Fruit fly (Drosophila melanogaster) whole organism, wandering third instar larva: ENCODE data around the gene sc.

ENCODE experiments used
- CG32264 ChIP-seq: fragments of 200-800 bp; sonication (Bioruptor generic); optimal IDR thresholded peaks from 2 replicates; lab custom pipeline; 2016; ENCODE audit warnings: missing biosample characterization, missing genetic modification characterization
- CG9705 ChIP-seq: fragments of 200-800 bp; sonication (Bioruptor generic); optimal IDR thresholded peaks from 2 replicates; lab custom pipeline; 2018; ENCODE audit warnings: missing biosample characterization, mild to moderate bottlenecking, missing genetic modification characterization
- CrebA ChIP-seq: fragments of 200-800 bp; sonication (Bioruptor generic); optimal IDR thresholded peaks from 2 replicates; lab custom pipeline; 2016; ENCODE audit warnings: missing biosample characterization, mild to moderate bottlenecking, missing genetic modification characterization, borderline replicate concordance
- Dfd ChIP-seq: fragments of >200 bp; optimal IDR thresholded peaks from 2 replicates; lab custom pipeline; 2017; ENCODE audit warnings: missing biosample characterization, missing genetic modification characterization
- Dif ChIP-seq: fragments of 200-275, 200-300 bp; sonication (Bioruptor generic); optimal IDR thresholded peaks from 2 replicates; lab custom pipeline; 2018; ENCODE audit warnings: missing biosample characterization, missing genetic modification characterization; ENCODE audit not compliant: partially characterized antibody
- GATAd ChIP-seq: sonication (Bioruptor generic); optimal IDR thresholded peaks from 2 replicates; lab custom pipeline; 2016; ENCODE audit warnings: missing biosample characterization, missing genetic modification characterization
- HLH106 ChIP-seq: fragments of 200-800 bp; optimal IDR thresholded peaks from 3 replicates; lab custom pipeline; 2019; ENCODE audit warnings: missing biosample characterization, mild to moderate bottlenecking, missing genetic modification characterization, moderate library complexity
- Hnf4 ChIP-seq: fragments of 200-800 bp; sonication (Bioruptor generic); optimal IDR thresholded peaks from 2 replicates; lab custom pipeline; 2016; ENCODE audit warnings: missing biosample characterization, mild to moderate bottlenecking, missing genetic modification characterization
- Jra ChIP-seq: sonication (Bioruptor generic); optimal IDR thresholded peaks from 2 replicates; lab custom pipeline; 2016; ENCODE audit warnings: missing biosample characterization, missing genetic modification characterization
- Mio ChIP-seq: sonication (Bioruptor generic); optimal IDR thresholded peaks from 2 replicates; lab custom pipeline; 2016; ENCODE audit warnings: missing biosample characterization, missing genetic modification characterization
- N ChIP-seq: fragments of >200 bp; optimal IDR thresholded peaks from 2 replicates; lab custom pipeline; 2018; ENCODE audit warnings: missing biosample characterization, missing external identifiers, missing genetic modification characterization
- OdsH ChIP-seq: fragments of 200-800 bp; sonication (Bioruptor generic); optimal IDR thresholded peaks from 2 replicates; lab custom pipeline; 2016; ENCODE audit warnings: missing biosample characterization, mild to moderate bottlenecking, missing genetic modification characterization
- Sp1 ChIP-seq: fragments of 200-800 bp; sonication (Bioruptor generic); optimal IDR thresholded peaks from 3 replicates; lab custom pipeline; 2019; ENCODE audit warnings: missing biosample characterization, mild to moderate bottlenecking, missing genetic modification characterization, moderate library complexity
- Vsx2 ChIP-seq: fragments of 200-300, 225-300 bp; sonication (Bioruptor generic); optimal IDR thresholded peaks from 2 replicates; lab custom pipeline; 2018; ENCODE audit warnings: missing biosample characterization, missing genetic modification characterization; ENCODE audit not compliant: partially characterized antibody
- br ChIP-seq: fragments of 200-800 bp; sonication (Bioruptor generic); optimal IDR thresholded peaks from 2 replicates; lab custom pipeline; 2016; ENCODE audit warnings: missing biosample characterization, missing genetic modification characterization
- brk ChIP-seq: fragments of 200-800 bp; sonication (Bioruptor generic); optimal IDR thresholded peaks from 2 replicates; lab custom pipeline; 2016; ENCODE audit warnings: missing biosample characterization, mild to moderate bottlenecking, missing genetic modification characterization
- dl ChIP-seq, 2 experiments: fragments of 175-275, 200-275 bp in 1 of 2; fragments of 200-275 bp in 1 of 2; sonication (Bioruptor generic); optimal IDR thresholded peaks; lab custom pipeline; 2018; ENCODE audit warnings: mild to moderate bottlenecking in 2 of 2, missing biosample characterization in 2 of 2, missing genetic modification characterization in 2 of 2, moderate library complexity in 2 of 2; ENCODE audit not compliant: partially characterized antibody in 2 of 2, insufficient read depth in 1 of 2
- dmrt93B ChIP-seq: fragments of 200-800 bp; sonication (Bioruptor generic); optimal IDR thresholded peaks from 2 replicates; lab custom pipeline; 2018; ENCODE audit warnings: missing biosample characterization, mild to moderate bottlenecking, missing genetic modification characterization
- dsf ChIP-seq: sonication (Bioruptor generic); optimal IDR thresholded peaks from 2 replicates; lab custom pipeline; 2016; ENCODE audit warnings: missing biosample characterization, missing genetic modification characterization, borderline replicate concordance
- ey ChIP-seq: fragments of 200-800 bp; sonication (Bioruptor generic); optimal IDR thresholded peaks from 2 replicates; lab custom pipeline; 2016; ENCODE audit warnings: missing biosample characterization, missing genetic modification characterization
- foxo ChIP-seq, 2 experiments: fragments of 200-800 bp; sonication (Bioruptor generic); optimal IDR thresholded peaks; 2 replicates in 1 of 2; 3 replicates in 1 of 2; lab custom pipeline; 2016 to 2017; ENCODE audit warnings: missing biosample characterization in 2 of 2, missing genetic modification characterization in 2 of 2
- fru ChIP-seq: fragments of 200-800 bp; sonication (Bioruptor generic); optimal IDR thresholded peaks from 3 replicates; lab custom pipeline; 2016; ENCODE audit warnings: missing biosample characterization, mild to moderate bottlenecking, missing genetic modification characterization
- h ChIP-seq: fragments of 200-800 bp; sonication (Bioruptor generic); optimal IDR thresholded peaks from 3 replicates; lab custom pipeline; 2016; ENCODE audit warnings: missing biosample characterization, mild to moderate bottlenecking, missing genetic modification characterization
- jim ChIP-seq: fragments of 175-275, 200-325 bp; sonication (Bioruptor generic); optimal IDR thresholded peaks from 2 replicates; lab custom pipeline; 2016; ENCODE audit warnings: missing biosample characterization, mild to moderate bottlenecking, missing genetic modification characterization
- pan ChIP-seq: fragments of >200 bp; optimal IDR thresholded peaks from 2 replicates; lab custom pipeline; 2017
- psq ChIP-seq: fragments of 200-800 bp; sonication (Bioruptor generic); optimal IDR thresholded peaks from 3 replicates; lab custom pipeline; 2017; ENCODE audit warnings: missing biosample characterization, mild to moderate bottlenecking, missing genetic modification characterization, moderate library complexity
- rgr ChIP-seq: fragments of 200-800 bp; sonication (Bioruptor generic); optimal IDR thresholded peaks from 3 replicates; lab custom pipeline; 2016; ENCODE audit warnings: missing biosample characterization, mild to moderate bottlenecking, missing genetic modification characterization
- sage ChIP-seq: fragments of 200-800 bp; sonication (Bioruptor generic); optimal IDR thresholded peaks from 2 replicates; lab custom pipeline; 2016; ENCODE audit warnings: missing biosample characterization, mild to moderate bottlenecking, missing genetic modification characterization
- sv ChIP-seq: fragments of 200-800 bp; sonication (Bioruptor generic); optimal IDR thresholded peaks from 3 replicates; lab custom pipeline; 2016; ENCODE audit warnings: missing biosample characterization, missing genetic modification characterization
- tai ChIP-seq: sonication (Bioruptor generic); optimal IDR thresholded peaks from 2 replicates; lab custom pipeline; 2016; ENCODE audit warnings: missing biosample characterization, missing genetic modification characterization

Gene sc

DNA sequence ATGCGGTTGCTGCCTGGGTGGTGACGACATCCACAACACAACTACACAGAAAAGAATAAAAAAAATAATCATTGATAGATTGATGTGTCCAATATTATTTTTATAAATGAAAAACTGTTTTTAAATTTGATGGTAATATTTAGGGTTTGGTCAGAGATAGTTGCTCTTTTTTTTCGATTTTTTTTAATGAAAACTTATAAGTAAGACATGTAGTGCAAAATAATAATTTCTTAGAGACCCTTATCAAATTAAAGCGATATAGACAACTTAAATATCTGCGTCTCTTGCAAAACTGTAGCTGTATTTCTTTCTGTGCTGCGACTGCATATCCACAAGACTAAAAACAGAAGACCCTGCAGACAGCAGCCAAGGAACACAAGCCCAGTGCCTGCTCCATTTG is 16.3 kb upstream of the sc start:
- no peak for TF ChIP-seq dl (GFP tag; optimal IDR thresholded peaks at IDR 0.05; lab: Kevin White, UChicago; ENCODE audit: insufficient read depth in 1 of 2, partially characterized antibody in 2 of 2)
- TF ChIP-seq pan (lab: Kevin White, UChicago) = no peak
- TF ChIP-seq OdsH (GFP tag; lab: Kevin White, UChicago) = peak; percentile 3
- peak in 1 of 2 experiments; percentile 31 for TF ChIP-seq foxo (GFP tag; optimal IDR thresholded peaks at IDR 0.05; lab: Kevin White, UChicago)
- no peak for TF ChIP-seq GATAd
- TF ChIP-seq h (GFP tag; lab: Kevin White, UChicago) = peak; percentile 21
- TF ChIP-seq sv (GFP tag; lab: Kevin White, UChicago) = no peak
- no peak for TF ChIP-seq Hnf4 (GFP tag; lab: Kevin White, UChicago)
- no peak for TF ChIP-seq Vsx2 (GFP tag; lab: Kevin White, UChicago)
- TF ChIP-seq fru (GFP tag; lab: Kevin White, UChicago) = peak; percentile 33
- no peak for TF ChIP-seq dsf (GFP tag; lab: Kevin White, UChicago)
- TF ChIP-seq dmrt93B (GFP tag; lab: Kevin White, UChicago) = no peak
- peak; percentile 19 for TF ChIP-seq HLH106 (tag; lab: Kevin White, UChicago)

DNA sequence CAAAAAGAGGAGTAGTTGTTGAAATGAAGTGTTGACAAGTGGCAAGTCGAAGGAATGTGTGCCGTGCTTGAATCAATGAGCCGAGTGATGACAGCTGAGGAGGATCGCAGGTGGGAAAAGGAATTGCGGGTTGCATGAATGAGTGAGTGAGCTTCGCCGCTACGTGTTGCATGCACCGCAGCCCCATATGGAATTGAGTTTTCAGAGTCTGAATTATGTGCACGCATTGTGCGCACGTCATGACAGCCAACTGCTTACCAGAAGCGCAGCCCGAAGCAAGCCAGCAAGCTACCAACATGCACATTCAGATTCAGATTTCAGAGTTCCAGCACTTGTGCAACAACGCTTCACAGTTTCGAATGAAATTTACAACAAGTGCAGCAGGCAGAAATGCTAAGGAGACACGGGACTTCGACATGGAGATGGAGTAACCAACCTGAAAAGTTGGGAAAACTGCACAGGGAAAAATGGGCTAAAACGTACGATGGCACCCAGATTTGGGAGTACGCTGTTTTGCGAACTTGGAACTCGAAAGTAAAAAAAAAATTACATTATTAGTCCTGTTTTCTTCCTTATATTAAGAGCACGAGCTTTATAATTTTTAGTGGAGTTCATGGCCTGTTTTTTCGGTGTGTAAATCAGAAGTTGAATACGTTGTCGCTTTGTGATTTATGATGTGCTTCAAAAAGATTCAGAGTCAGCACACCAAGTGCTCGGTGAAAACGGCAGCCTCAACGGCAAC is 9.9 kb upstream of the sc start:
- TF ChIP-seq Dif (no peak), h (GFP tag; lab: Kevin White, UChicago) (peak; percentile 13), foxo (GFP tag; optimal IDR thresholded peaks at IDR 0.05; lab: Kevin White, UChicago) (peak in 1 of 2 experiments; percentile 22), dl (GFP tag; optimal IDR thresholded peaks at IDR 0.05; lab: Kevin White, UChicago; ENCODE audit: insufficient read depth in 1 of 2, partially characterized antibody in 2 of 2) (no peak), fru (GFP tag; lab: Kevin White, UChicago) (peak; percentile 1), Jra (GFP tag; lab: Kevin White, UChicago) (no peak), brk (GFP tag; lab: Kevin White, UChicago) (no peak)

DNA sequence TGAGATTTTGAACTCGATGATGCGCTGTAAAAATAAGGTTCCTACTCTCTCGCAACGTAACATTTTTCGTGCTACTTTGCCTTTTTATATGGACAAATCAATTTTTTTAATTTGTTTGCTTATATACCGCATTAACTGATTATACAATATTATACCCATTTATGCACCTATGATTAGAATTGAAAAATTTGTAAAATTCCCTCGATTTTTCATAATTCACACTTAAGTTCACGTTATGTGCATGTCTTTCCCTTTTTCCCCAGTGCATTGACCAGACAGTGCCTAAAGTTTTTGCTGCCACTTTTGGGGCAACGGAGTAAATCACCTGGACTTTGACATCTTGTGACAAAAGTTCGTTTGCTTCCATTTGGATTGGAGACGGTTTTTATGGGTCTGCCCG is 5.4 kb upstream of the sc start:
- TF ChIP-seq dmrt93B (GFP tag; lab: Kevin White, UChicago) (no peak), jim (GFP tag; lab: Kevin White, UChicago) (no peak), Vsx2 (GFP tag; lab: Kevin White, UChicago) (no peak), Hnf4 (GFP tag; lab: Kevin White, UChicago) (peak; percentile 7), Mio (GFP tag; lab: Kevin White, UChicago) (no peak), Sp1 (GFP tag; lab: Kevin White, UChicago) (no peak), foxo (GFP tag; optimal IDR thresholded peaks at IDR 0.05; lab: Kevin White, UChicago) (peak in 1 of 2 experiments; percentile 15), tai (GFP tag; lab: Kevin White, UChicago) (no peak), psq (GFP tag; lab: Kevin White, UChicago) (no peak), h (GFP tag; lab: Kevin White, UChicago) (peak; percentile 6), fru (GFP tag; lab: Kevin White, UChicago) (peak; percentile 19), br (no peak), CrebA (no peak), rgr (GFP tag; lab: Kevin White, UChicago) (peak; percentile 11), dl (GFP tag; optimal IDR thresholded peaks at IDR 0.05; lab: Kevin White, UChicago; ENCODE audit: insufficient read depth in 1 of 2, partially characterized antibody in 2 of 2) (no peak), dsf (GFP tag; lab: Kevin White, UChicago) (no peak), Dif (no peak), ey (GFP tag; lab: Kevin White, UChicago) (peak; percentile 3), HLH106 (tag; lab: Kevin White, UChicago) (peak; percentile 8)

DNA sequence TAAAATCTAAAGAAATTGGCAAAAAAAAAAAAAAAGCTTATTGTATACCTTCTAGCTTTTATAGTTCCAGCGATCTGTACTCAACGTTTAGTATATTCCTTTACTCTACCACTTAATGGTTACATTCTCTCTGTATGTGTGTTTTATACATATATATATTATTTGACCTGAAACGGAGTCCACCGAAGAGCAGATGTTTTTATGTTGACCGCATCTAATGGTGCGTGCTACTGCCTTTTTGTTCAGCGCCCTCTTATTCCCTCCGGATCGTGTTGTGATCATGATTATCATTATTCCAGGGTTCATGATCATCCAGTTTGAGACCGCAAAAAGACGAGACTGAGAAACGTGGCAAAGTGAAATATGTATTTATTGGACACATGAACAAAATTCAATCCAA is 3.6 kb upstream of the sc start:
- TF ChIP-seq Dfd = no peak
- TF ChIP-seq, all 38 proteins: peak for 0

DNA sequence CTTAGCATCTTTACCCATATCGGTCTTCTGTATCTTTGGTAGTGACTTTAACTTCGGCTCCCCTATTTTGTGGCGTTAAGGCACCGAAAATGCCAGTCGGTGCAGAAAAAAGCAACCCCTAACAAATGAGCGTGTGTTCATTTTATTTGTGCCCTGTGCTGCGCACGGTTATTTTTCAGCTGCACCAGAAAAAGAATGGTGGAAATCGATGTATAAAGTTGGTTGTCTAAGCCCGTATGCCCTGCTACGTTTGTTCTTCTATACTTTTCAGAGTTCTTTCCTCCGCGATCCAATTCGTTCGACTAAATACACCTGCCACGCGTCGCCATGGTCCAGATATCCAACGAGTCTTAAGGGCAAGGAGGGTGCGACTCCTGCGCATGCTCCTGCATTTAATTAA is 2.9 kb upstream of the sc start:
- TF ChIP-seq Jra (GFP tag; lab: Kevin White, UChicago) = no peak
- no peak for TF ChIP-seq foxo (GFP tag; optimal IDR thresholded peaks at IDR 0.05; lab: Kevin White, UChicago)
- no peak for TF ChIP-seq sage (GFP tag; lab: Kevin White, UChicago)
- TF ChIP-seq Hnf4 (GFP tag; lab: Kevin White, UChicago) = no peak
- TF ChIP-seq CG9705 (GFP tag; lab: Kevin White, UChicago) = no peak
- TF ChIP-seq Mio (GFP tag; lab: Kevin White, UChicago) = no peak
- TF ChIP-seq psq (GFP tag; lab: Kevin White, UChicago) = no peak
- no peak for TF ChIP-seq N
- TF ChIP-seq CrebA = no peak
- no peak for TF ChIP-seq dmrt93B (GFP tag; lab: Kevin White, UChicago)
- TF ChIP-seq CG32264 (GFP tag; lab: Kevin White, UChicago) = no peak
- no peak for TF ChIP-seq br
- no peak for TF ChIP-seq OdsH (GFP tag; lab: Kevin White, UChicago)
- no peak for TF ChIP-seq tai (GFP tag; lab: Kevin White, UChicago)
- no peak for TF ChIP-seq HLH106 (tag; lab: Kevin White, UChicago)
- TF ChIP-seq, all 38 proteins: peak for 0
